Worm (Caenorhabditis elegans): ENCODE measurements around the gene spat-2.

- no peak for TF ChIP-seq efl-1 (GFP tag; optimal IDR thresholded peaks at IDR 0.05)
- TF ChIP-seq lir-1 (GFP tag; conservative IDR thresholded peaks at IDR 0.05): no peak
- TF ChIP-seq ztf-6 (GFP tag; IDR thresholded peaks at IDR 0.05): no peak
- no peak for TF ChIP-seq ztf-28 (GFP tag; IDR thresholded peaks at IDR 0.05)
These were observed 56.7 kb downstream of the spat-2 start for ce11 chrIII:11093489-11093888.
